Fruit fly (Drosophila melanogaster) whole organism, adult: ENCODE measurements around the gene sdt.

Experiments used
- CG11617 ChIP-seq: fragments of 200-800 bp; sonication (Bioruptor generic); optimal IDR thresholded peaks from 2 replicates; lab custom pipeline; 2017; ENCODE audit warnings: mild to moderate bottlenecking, missing biosample characterization, missing genetic modification reagents, missing genetic modification characterization
- CG12768 ChIP-seq: fragments of 200-800 bp; sonication (Bioruptor generic); optimal IDR thresholded peaks from 2 replicates; lab custom pipeline; 2017; ENCODE audit warnings: missing biosample characterization, missing genetic modification characterization, mild to moderate bottlenecking, moderate library complexity, missing genetic modification reagents
- CG14711 ChIP-seq: fragments of 200-800 bp; sonication (Bioruptor generic); optimal IDR thresholded peaks from 2 replicates; lab custom pipeline; 2018; ENCODE audit warnings: missing biosample characterization, mild to moderate bottlenecking, missing genetic modification characterization, moderate library complexity
- CG1620 ChIP-seq: fragments of 200-800 bp; sonication (Bioruptor generic); optimal IDR thresholded peaks from 2 replicates; lab custom pipeline; 2016; ENCODE audit warnings: missing biosample characterization, missing genetic modification characterization
- CG33017 ChIP-seq: fragments of 200-800 bp; sonication (Bioruptor generic); optimal IDR thresholded peaks from 2 replicates; lab custom pipeline; 2018; ENCODE audit warnings: missing biosample characterization, mild to moderate bottlenecking, missing genetic modification characterization, moderate library complexity
- CG5204 ChIP-seq: fragments of 200-800 bp; sonication (Bioruptor generic); optimal IDR thresholded peaks from 2 replicates; lab custom pipeline; 2016; ENCODE audit warnings: missing biosample characterization, missing genetic modification characterization
- CG7045 ChIP-seq: fragments of 200-800 bp; sonication (Bioruptor generic); optimal IDR thresholded peaks from 2 replicates; lab custom pipeline; 2017; ENCODE audit warnings: missing biosample characterization, mild to moderate bottlenecking, missing genetic modification characterization
- CG7101 ChIP-seq: fragments of 200-800 bp; sonication (Bioruptor generic); optimal IDR thresholded peaks from 2 replicates; lab custom pipeline; 2018; ENCODE audit warnings: missing biosample characterization, mild to moderate bottlenecking, missing genetic modification characterization, moderate library complexity
- Clk ChIP-seq: fragments of 200-800 bp; sonication (Bioruptor generic); optimal IDR thresholded peaks from 2 replicates; lab custom pipeline; 2017; ENCODE audit warnings: missing biosample characterization, missing genetic modification characterization
- Crg-1 ChIP-seq: fragments of 200-800 bp; sonication (Bioruptor generic); optimal IDR thresholded peaks from 2 replicates; lab custom pipeline; 2016; ENCODE audit warnings: missing biosample characterization, missing genetic modification characterization
- Hr96 ChIP-seq: fragments of 200-800 bp; sonication (Bioruptor generic); optimal IDR thresholded peaks from 2 replicates; lab custom pipeline; 2016; ENCODE audit warnings: missing biosample characterization, missing genetic modification characterization
- Mnt ChIP-seq: fragments of 200-800 bp; sonication (Bioruptor generic); optimal IDR thresholded peaks from 2 replicates; lab custom pipeline; 2016; ENCODE audit warnings: missing biosample characterization, mild to moderate bottlenecking, missing genetic modification characterization
- bab1 ChIP-seq: fragments of 200-800 bp; sonication (Bioruptor generic); optimal IDR thresholded peaks from 3 replicates; lab custom pipeline; 2019; ENCODE audit warnings: missing biosample characterization, mild to moderate bottlenecking, missing genetic modification characterization, moderate library complexity
- cic ChIP-seq: fragments of 200-800 bp; sonication (Bioruptor generic); optimal IDR thresholded peaks from 2 replicates; lab custom pipeline; 2017; ENCODE audit warnings: missing biosample characterization, mild to moderate bottlenecking, missing genetic modification characterization, moderate library complexity
- cnc ChIP-seq, 2 experiments: fragments of >200 bp; optimal IDR thresholded peaks; 2 replicates each; lab custom pipeline; 2017
- kay ChIP-seq: fragments of 200-800 bp; sonication (Bioruptor generic); peaks from one replicate; lab custom pipeline; 2016; ENCODE audit warnings: missing biosample characterization, missing genetic modification characterization, borderline replicate concordance
- ovo ChIP-seq: fragments of 200-800 bp; sonication (Bioruptor generic); optimal IDR thresholded peaks from 2 replicates; lab custom pipeline; 2016; ENCODE audit warnings: missing biosample characterization, missing genetic modification characterization
- pad ChIP-seq: fragments of 200-800 bp; sonication (Bioruptor generic); optimal IDR thresholded peaks from 3 replicates; lab custom pipeline; 2017; ENCODE audit warnings: missing biosample characterization, missing genetic modification characterization, mild to moderate bottlenecking, moderate library complexity, missing genetic modification reagents
- tj ChIP-seq: fragments of 200-800 bp; sonication (Bioruptor generic); optimal IDR thresholded peaks from 3 replicates; lab custom pipeline; 2017; ENCODE audit warnings: missing biosample characterization, mild to moderate bottlenecking, missing genetic modification characterization, moderate library complexity
- toe ChIP-seq: fragments of 200-800 bp; sonication (Bioruptor generic); optimal IDR thresholded peaks from 2 replicates; lab custom pipeline; 2016; ENCODE audit warnings: missing biosample characterization, missing genetic modification characterization

The sdt gene

dm6 chrX:8193017-8193556 lies 14.7 kb downstream of the sdt start:
- TF ChIP-seq CG11617 (GFP tag; lab: Kevin White, UChicago), result no peak
- peak; percentile 90 for TF ChIP-seq ovo (GFP tag; lab: Kevin White, UChicago)
- TF ChIP-seq CG14711 (tag; lab: Kevin White, UChicago), result no peak
- TF ChIP-seq pad (GFP tag; lab: Kevin White, UChicago), result peak; percentile 8
- no peak for TF ChIP-seq cic
- TF ChIP-seq CG1620 (GFP tag; lab: Kevin White, UChicago), result peak; percentile 18
- peak; percentile 87 for TF ChIP-seq bab1 (GFP tag; lab: Kevin White, UChicago)
- peak; percentile 16 for TF ChIP-seq Mnt (GFP tag; lab: Kevin White, UChicago)
- TF ChIP-seq CG33017 (tag; lab: Kevin White, UChicago), result no peak
- TF ChIP-seq CG7101 (tag; lab: Kevin White, UChicago), result peak; percentile 22
- TF ChIP-seq toe (GFP tag; lab: Kevin White, UChicago), result peak; percentile 30
- TF ChIP-seq CG5204 (GFP tag; lab: Kevin White, UChicago), result no peak
- TF ChIP-seq Hr96, result no peak
- no peak for TF ChIP-seq Crg-1
- TF ChIP-seq tj (GFP tag; lab: Kevin White, UChicago), result peak; percentile 74
- peak; percentile 28 for TF ChIP-seq CG12768 (GFP tag; lab: Kevin White, UChicago)
- TF ChIP-seq Clk, result no peak
- no peak for TF ChIP-seq cnc (optimal IDR thresholded peaks at IDR 0.05; lab: Kevin White, UChicago)
- TF ChIP-seq CG7045 (GFP tag; lab: Kevin White, UChicago), result no peak
- peak; percentile 85 for TF ChIP-seq kay (GFP tag; lab: Kevin White, UChicago)

dm6 chrX:8194559-8194958 lies 16.2 kb downstream of the sdt start:
- TF ChIP-seq CG33017 (tag; lab: Kevin White, UChicago) (no peak), CG1620 (GFP tag; lab: Kevin White, UChicago) (no peak), Mnt (GFP tag; lab: Kevin White, UChicago) (no peak), kay (GFP tag; lab: Kevin White, UChicago) (no peak), CG14711 (tag; lab: Kevin White, UChicago) (no peak), Crg-1 (no peak), ovo (GFP tag; lab: Kevin White, UChicago) (no peak)

dm6 chrX:8195449-8196156 lies 17.3 kb downstream of the sdt start:
- no peak for TF ChIP-seq CG7101 (tag; lab: Kevin White, UChicago)
- no peak for TF ChIP-seq CG7045 (GFP tag; lab: Kevin White, UChicago)
- TF ChIP-seq toe (GFP tag; lab: Kevin White, UChicago), result no peak
- TF ChIP-seq CG1620 (GFP tag; lab: Kevin White, UChicago), result no peak
- no peak for TF ChIP-seq bab1 (GFP tag; lab: Kevin White, UChicago)
- TF ChIP-seq Hr96, result no peak
- no peak for TF ChIP-seq CG12768 (GFP tag; lab: Kevin White, UChicago)
- TF ChIP-seq CG33017 (tag; lab: Kevin White, UChicago), result no peak
- TF ChIP-seq CG5204 (GFP tag; lab: Kevin White, UChicago), result no peak
- no peak for TF ChIP-seq cnc (optimal IDR thresholded peaks at IDR 0.05; lab: Kevin White, UChicago)
- no peak for TF ChIP-seq cic

- TF ChIP-seq Hr96 (no peak), ovo (GFP tag; lab: Kevin White, UChicago) (no peak), CG5204 (GFP tag; lab: Kevin White, UChicago) (no peak), Crg-1 (no peak), cic (no peak), bab1 (GFP tag; lab: Kevin White, UChicago) (no peak), Clk (no peak), CG12768 (GFP tag; lab: Kevin White, UChicago) (no peak)
These were observed 17.8 kb downstream of the sdt start for dm6 chrX:8196157-8196526.

dm6 chrX:8196598-8197228 lies 18.4 kb downstream of the sdt start:
- TF ChIP-seq CG33017 (tag; lab: Kevin White, UChicago) (no peak), ovo (GFP tag; lab: Kevin White, UChicago) (no peak), tj (GFP tag; lab: Kevin White, UChicago) (no peak), CG11617 (GFP tag; lab: Kevin White, UChicago) (no peak), Clk (no peak), Mnt (GFP tag; lab: Kevin White, UChicago) (no peak)

dm6 chrX:8198935-8199580 lies 20.7 kb downstream of the sdt start:
- TF ChIP-seq Hr96, result no peak
- TF ChIP-seq kay (GFP tag; lab: Kevin White, UChicago), result peak; percentile 31
- TF ChIP-seq Mnt (GFP tag; lab: Kevin White, UChicago), result peak; percentile 51
- TF ChIP-seq CG7045 (GFP tag; lab: Kevin White, UChicago), result peak; percentile 24
- peak; percentile 84 for TF ChIP-seq tj (GFP tag; lab: Kevin White, UChicago)
- peak; percentile 36 for TF ChIP-seq cic
- TF ChIP-seq toe (GFP tag; lab: Kevin White, UChicago), result no peak
